Worm (Caenorhabditis elegans): Measurements from ENCODE around the gene srxa-8.
A peak's percentile ranks its signal among the peaks of the same experiment; 100 is the strongest.

srxa-8 gene

DNA sequence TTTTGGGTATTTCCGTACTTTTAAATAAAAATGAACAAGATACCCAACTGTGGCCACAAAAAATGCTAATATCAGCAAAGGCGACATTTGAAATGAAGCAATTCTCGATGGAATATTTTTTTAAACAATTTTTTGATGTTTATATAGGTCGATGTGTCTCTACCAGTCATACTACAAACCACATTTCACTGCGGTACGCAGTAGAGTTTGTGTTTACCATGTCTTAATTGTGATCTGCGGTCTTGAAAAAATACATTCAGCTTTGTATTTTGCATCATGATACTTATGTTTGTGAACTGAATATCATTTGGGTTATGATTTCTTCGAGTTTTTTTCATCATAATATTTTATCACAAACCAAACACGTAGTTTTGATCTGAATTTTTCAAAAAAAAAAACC is 24.6 kb downstream of the srxa-8 start, which contains the start of gene cyp-14A4:
Gene cyp-14A4 (minus strand): TSS at position 107 of the 400 bp plus-strand sequence.
- TF ChIP-seq dao-5 (tag; optimal IDR thresholded peaks at IDR 0.05): no peak
- TF ChIP-seq W03F9.2 (tag; optimal IDR thresholded peaks at IDR 0.05): no peak
- TF ChIP-seq him-1 (tag; optimal IDR thresholded peaks at IDR 0.05): no peak

- no peak for TF ChIP-seq him-1 (tag; optimal IDR thresholded peaks at IDR 0.05)
- TF ChIP-seq dao-5 (tag; optimal IDR thresholded peaks at IDR 0.05): no peak
- TF ChIP-seq W03F9.2 (tag; optimal IDR thresholded peaks at IDR 0.05): no peak
Observed at ce11 chrX:13283462-13283861, 25.2 kb downstream of the srxa-8 start.

DNA sequence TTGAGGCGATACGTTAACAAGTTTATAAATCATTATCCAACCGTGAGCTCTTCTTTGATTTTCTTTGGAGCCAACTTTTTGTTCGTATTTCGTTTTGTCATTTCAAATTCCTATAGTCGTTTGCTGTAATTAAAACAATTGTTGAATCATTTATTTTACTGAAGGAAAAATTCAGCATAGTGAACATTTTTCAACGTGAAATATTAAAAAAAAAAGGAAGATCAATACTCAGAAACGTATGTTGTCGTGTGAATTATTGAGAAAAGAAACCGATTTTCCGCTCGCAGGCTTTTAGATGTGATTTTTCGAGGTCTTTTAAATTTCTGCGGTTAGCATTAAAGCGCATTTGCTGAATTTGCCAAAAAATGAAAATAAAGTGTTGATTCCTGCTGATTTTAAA is 29.8 kb downstream of the srxa-8 start, which contains the start of gene phf-33:
Gene phf-33 (minus strand): TSS at position 101 of the 400 bp plus-strand sequence.
- TF ChIP-seq dao-5 (tag; optimal IDR thresholded peaks at IDR 0.05): no peak
- no peak for TF ChIP-seq W03F9.2 (tag; optimal IDR thresholded peaks at IDR 0.05)
- no peak for TF ChIP-seq him-1 (tag; optimal IDR thresholded peaks at IDR 0.05)

DNA sequence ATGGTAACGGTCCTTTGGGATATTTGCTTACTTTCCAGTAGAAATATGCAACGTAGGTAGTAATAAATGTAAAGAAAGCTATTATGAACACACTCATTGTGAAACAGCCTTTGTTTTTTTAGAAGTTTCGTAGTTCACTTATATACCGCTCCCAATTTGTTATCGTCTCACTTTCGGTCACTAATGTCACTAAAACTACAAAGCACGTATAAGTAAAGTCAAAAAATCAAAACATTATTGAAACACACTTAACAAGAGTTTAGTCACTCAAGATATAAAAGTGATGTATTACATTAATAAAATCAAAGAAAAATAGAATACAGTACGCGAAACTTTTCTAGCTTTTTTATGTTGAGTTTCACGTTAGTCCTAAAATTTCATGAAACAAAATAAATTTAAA is 34.5 kb downstream of the srxa-8 start, which contains the start of gene cyp-14A3:
Gene cyp-14A3 (minus strand): TSS at position 101 of the 400 bp plus-strand sequence.
- TF ChIP-seq him-1 (tag; optimal IDR thresholded peaks at IDR 0.05) (no peak), dao-5 (tag; optimal IDR thresholded peaks at IDR 0.05) (no peak), W03F9.2 (tag; optimal IDR thresholded peaks at IDR 0.05) (no peak)

ce11 chrX:13269586-13269985 is 39.1 kb downstream of the srxa-8 start, which contains the start of gene cyp-14A2:
Gene cyp-14A2 (minus strand): TSS chrX:13269686.
- TF ChIP-seq W03F9.2 (tag; optimal IDR thresholded peaks at IDR 0.05): no peak
- no peak for TF ChIP-seq him-1 (tag; optimal IDR thresholded peaks at IDR 0.05)
- no peak for TF ChIP-seq dao-5 (tag; optimal IDR thresholded peaks at IDR 0.05)

- TF ChIP-seq him-1 (tag; optimal IDR thresholded peaks at IDR 0.05): no peak
- no peak for TF ChIP-seq W03F9.2 (tag; optimal IDR thresholded peaks at IDR 0.05)
- TF ChIP-seq dao-5 (tag; optimal IDR thresholded peaks at IDR 0.05): no peak
Observed at ce11 chrX:13267230-13267629, 41.4 kb downstream of the srxa-8 start, which contains the start of gene cyp-14A1. Gene cyp-14A1 (minus strand): TSS chrX:13267355.

DNA sequence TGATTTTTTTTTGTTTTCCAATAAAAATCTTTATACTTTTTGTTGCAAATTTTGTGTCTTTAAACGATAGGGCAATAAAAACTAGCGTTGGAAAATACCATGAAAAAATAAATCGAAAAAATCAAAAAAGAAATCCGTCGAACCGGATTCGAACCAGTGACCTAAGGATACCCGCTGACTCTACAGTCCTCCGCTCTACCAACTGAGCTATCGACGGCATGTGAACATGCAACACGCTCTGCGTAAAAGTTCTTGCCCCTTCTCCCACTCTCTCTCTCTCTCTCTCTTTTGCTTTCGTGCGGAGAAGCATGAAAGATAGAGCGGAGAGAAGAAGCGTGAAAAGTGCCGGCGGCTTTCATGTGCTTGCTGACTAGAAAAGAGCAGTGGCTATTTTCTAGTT is 44.1 kb downstream of the srxa-8 start:
- TF ChIP-seq W03F9.2 (tag; optimal IDR thresholded peaks at IDR 0.05): no peak
- TF ChIP-seq him-1 (tag; optimal IDR thresholded peaks at IDR 0.05): peak; percentile 68
- peak; percentile 77 for TF ChIP-seq dao-5 (tag; optimal IDR thresholded peaks at IDR 0.05)

ce11 chrX:13262195-13262594 is 46.5 kb downstream of the srxa-8 start, which contains the start of gene K09A11.1:
Gene K09A11.1 (plus strand): TSS chrX:13262495.
- TF ChIP-seq him-1 (tag; optimal IDR thresholded peaks at IDR 0.05) (no peak), W03F9.2 (tag; optimal IDR thresholded peaks at IDR 0.05) (no peak), dao-5 (tag; optimal IDR thresholded peaks at IDR 0.05) (no peak)

DNA sequence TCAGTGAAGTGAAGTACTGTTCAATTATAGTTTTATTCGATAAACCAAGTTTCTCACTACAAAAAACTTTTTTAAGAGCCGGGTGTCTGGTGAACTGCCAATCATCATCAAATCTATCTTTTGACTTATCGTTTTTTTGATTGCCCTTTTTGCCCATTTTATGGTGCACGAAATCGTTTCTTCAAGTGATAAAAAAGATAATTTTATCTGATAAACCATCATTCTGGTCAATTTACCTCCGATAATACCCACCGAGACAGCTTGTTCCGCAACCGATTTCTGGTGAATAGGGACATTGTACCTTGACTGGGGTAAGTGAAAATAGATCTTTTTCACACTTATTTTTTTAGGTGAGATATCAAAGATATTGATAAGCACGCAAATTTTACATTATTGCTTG is 51.1 kb downstream of the srxa-8 start, which contains the start of gene K08H2.10:
Gene K08H2.10 (plus strand): TSS at position 230 of the 400 bp plus-strand sequence.
- no peak for TF ChIP-seq W03F9.2 (tag; optimal IDR thresholded peaks at IDR 0.05)
- no peak for TF ChIP-seq dao-5 (tag; optimal IDR thresholded peaks at IDR 0.05)
- no peak for TF ChIP-seq him-1 (tag; optimal IDR thresholded peaks at IDR 0.05)

All from whole organism, L4/young adult.